5 worm cellular contexts compared by ENCODE assay signal in genomic region chrV:16040140-16040827, ce11.
TF ChIP-seq lines count a peak whose summit lies in the region.

his-4 (minus strand) TSS chrV:16040515.
his-3 (plus strand) TSS chrV:16040808.

TF ChIP-seq in whole organism, L1 larva, 84 proteins besides CTCF, POLR2A, EP300 and RAD21 (continues in another document):
- TF ChIP-seq nhr-90 (tag; optimal IDR thresholded peaks at IDR 0.05; lab: Kevin White, UChicago; ENCODE audit: poor library complexity) = peak; percentile 76
- peak; percentile 43 for TF ChIP-seq unc-86 (tag; optimal IDR thresholded peaks at IDR 0.05; lab: Kevin White, UChicago)
- TF ChIP-seq swsn-7 (tag; optimal IDR thresholded peaks at IDR 0.05; lab: Kevin White, UChicago) = peak; percentile 76
- peak; percentile 25 to 52 for TF ChIP-seq efl-1 (optimal IDR thresholded peaks at IDR 0.05; lab: Kevin White, UChicago)
- peak in 1 of 2 experiments; percentile 29 for TF ChIP-seq efl-1 (GFP tag; optimal IDR thresholded peaks at IDR 0.05 in 1 of 2; lab: Kevin White, UChicago)
- TF ChIP-seq lin-14 (GFP tag; optimal IDR thresholded peaks at IDR 0.05; lab: Kevin White, UChicago) = peak; percentile 79
- TF ChIP-seq ztf-4 (tag; optimal IDR thresholded peaks at IDR 0.05; lab: Kevin White, UChicago) = peak; percentile 35
- peak; percentile 69 for TF ChIP-seq nhr-71 (tag; optimal IDR thresholded peaks at IDR 0.05; lab: Kevin White, UChicago)
- TF ChIP-seq tbx-2 (tag; optimal IDR thresholded peaks at IDR 0.05; lab: Kevin White, UChicago) = peak; percentile 20
- peak; percentile 38 for TF ChIP-seq xbp-1 (tag; optimal IDR thresholded peaks at IDR 0.05; lab: Kevin White, UChicago)
- peak; percentile 56 for TF ChIP-seq nhr-47 (tag; optimal IDR thresholded peaks at IDR 0.05; lab: Kevin White, UChicago)
- TF ChIP-seq nhr-20 (tag; optimal IDR thresholded peaks at IDR 0.05; lab: Kevin White, UChicago) = peak; percentile 69
- peak in 1 of 3 experiments; percentile 23 for TF ChIP-seq dpl-1 (GFP tag; optimal IDR thresholded peaks at IDR 0.05; lab: Kevin White, UChicago)
- TF ChIP-seq efl-3 (GFP tag; optimal IDR thresholded peaks at IDR 0.05; lab: Kevin White, UChicago) = peak; percentile 60
- TF ChIP-seq ztf-11 (tag; optimal IDR thresholded peaks at IDR 0.05; lab: Kevin White, UChicago) = peak in 1 of 2 experiments; percentile 92
- TF ChIP-seq nhr-85 (tag; lab: Kevin White, UChicago) = peak; percentile 90
- TF ChIP-seq blmp-1 (tag; optimal IDR thresholded peaks at IDR 0.05; lab: Kevin White, UChicago) = peak; percentile 15

TF ChIP-seq in whole organism, L3 larva, 47 proteins besides CTCF, POLR2A, EP300 and RAD21:
- TF ChIP-seq snpc-4 (tag; optimal IDR thresholded peaks at IDR 0.05; lab: Kevin White, UChicago) (peak; percentile 28), elt-2 (tag; optimal IDR thresholded peaks at IDR 0.05; lab: Kevin White, UChicago) (peak; percentile 60), pqm-1 (tag; optimal IDR thresholded peaks at IDR 0.05; lab: Kevin White, UChicago) (peak; percentile 41), nhr-23 (tag; optimal IDR thresholded peaks at IDR 0.05; lab: Kevin White, UChicago) (peak; percentile 30), nhr-25 (tag; optimal IDR thresholded peaks at IDR 0.05; lab: Kevin White, UChicago) (peak; percentile 93), pha-4 (tag; optimal IDR thresholded peaks at IDR 0.05; lab: Kevin White, UChicago) (peak; percentile 68), elt-1 (tag; optimal IDR thresholded peaks at IDR 0.05; lab: Kevin White, UChicago) (peak; percentile 11)

TF ChIP-seq in whole organism, early embryonic, 17 proteins besides CTCF, POLR2A, EP300 and RAD21:
- TF ChIP-seq flt-1 (GFP tag; IDR thresholded peaks at IDR 0.05; lab: Robert Waterston, UW) (peak; percentile 59; the same call in 1 of the 2 replicates), ama-1 (optimal IDR thresholded peaks at IDR 0.05; lab: Kevin White, UChicago) (peak; percentile 87), pes-1 (GFP tag; IDR thresholded peaks at IDR 0.05; lab: Robert Waterston, UW) (peak; percentile 80), aly-1 (tag; optimal IDR thresholded peaks at IDR 0.05; lab: Kevin White, UChicago) (peak; percentile 58), sea-1 (GFP tag; conservative IDR thresholded peaks at IDR 0.05; lab: Robert Waterston, UW) (peak; percentile 69), tbx-11 (GFP tag; IDR thresholded peaks at IDR 0.05; lab: Robert Waterston, UW) (0 out of 2 replicates have a peak, but pooled peaks have one; percentile 4), tbx-37 (GFP tag; conservative IDR thresholded peaks at IDR 0.05; lab: Robert Waterston, UW) (0 out of 2 replicates have a peak, but pooled peaks have one; percentile 9)

TF ChIP-seq in whole organism, midembryonic, 9 proteins besides CTCF, POLR2A, EP300 and RAD21:
- 0 out of 2 replicates have a peak, but pooled peaks have one; percentile 7 for TF ChIP-seq ref-1 (GFP tag; conservative IDR thresholded peaks at IDR 0.05; lab: Robert Waterston, UW)
- TF ChIP-seq T22C8.4 (GFP tag; IDR thresholded peaks at IDR 0.05; lab: Robert Waterston, UW) = peak; percentile 12; the same call in 1 of the 2 replicates
- peak; percentile 76 for TF ChIP-seq ztf-29 (GFP tag; IDR thresholded peaks at IDR 0.05; lab: Robert Waterston, UW)
- peak; percentile 31 for TF ChIP-seq cog-1 (tag; optimal IDR thresholded peaks at IDR 0.05; lab: Kevin White, UChicago)
- peak; percentile 64; the same call in 1 of the 2 replicates for TF ChIP-seq flt-1 (GFP tag; IDR thresholded peaks at IDR 0.05; lab: Robert Waterston, UW)

TF ChIP-seq in whole organism, young adult, 124 proteins besides CTCF, POLR2A, EP300 and RAD21:
- peak; percentile 88; the same call in 1 of the 2 replicates for TF ChIP-seq F39B2.1 (GFP tag; IDR thresholded peaks at IDR 0.05; lab: Robert Waterston, UW)
- 0 out of 2 replicates have a peak, but pooled peaks have one; percentile 15 for TF ChIP-seq hsf-1 (GFP tag; IDR thresholded peaks at IDR 0.05; lab: Robert Waterston, UW)
- TF ChIP-seq mcd-1 (GFP tag; IDR thresholded peaks at IDR 0.05; lab: Robert Waterston, UW) = 0 out of 2 replicates have a peak, but pooled peaks have one; percentile 13
- TF ChIP-seq pbrm-1 (GFP tag; IDR thresholded peaks at IDR 0.05; lab: Robert Waterston, UW) = peak; percentile 31
- 0 out of 2 replicates have a peak, but pooled peaks have one; percentile 15 for TF ChIP-seq dox-1 (GFP tag; IDR thresholded peaks at IDR 0.05; lab: Robert Waterston, UW)
- peak; percentile 17 for TF ChIP-seq nhr-80 (tag; optimal IDR thresholded peaks at IDR 0.05; lab: Kevin White, UChicago)
- TF ChIP-seq hmg-1.2 (GFP tag; IDR thresholded peaks at IDR 0.05; lab: Robert Waterston, UW) = peak; percentile 10; the same call in 1 of the 2 replicates
